Fruit fly (Drosophila melanogaster) whole organism, wandering third instar larva: Measurements from ENCODE around the gene CaBP1.
A peak's percentile ranks its signal among the peaks of the same experiment; 100 is the strongest.

Experiments
- CG32264 ChIP-seq: fragments of 200-800 bp; sonication (Bioruptor generic); optimal IDR thresholded peaks from 2 replicates; lab custom pipeline; 2016; ENCODE audit warnings: missing biosample characterization, missing genetic modification characterization
- CrebA ChIP-seq: fragments of 200-800 bp; sonication (Bioruptor generic); optimal IDR thresholded peaks from 2 replicates; lab custom pipeline; 2016; ENCODE audit warnings: missing biosample characterization, mild to moderate bottlenecking, missing genetic modification characterization, borderline replicate concordance
- HLH106 ChIP-seq: fragments of 200-800 bp; optimal IDR thresholded peaks from 3 replicates; lab custom pipeline; 2019; ENCODE audit warnings: missing biosample characterization, mild to moderate bottlenecking, missing genetic modification characterization, moderate library complexity
- Hr78 ChIP-seq: fragments of >200 bp; optimal IDR thresholded peaks from 2 replicates; lab custom pipeline; 2017; ENCODE audit warnings: missing biosample characterization, missing genetic modification characterization
- Hr83 ChIP-seq: fragments of 200-300 bp; sonication (Bioruptor generic); optimal IDR thresholded peaks from 2 replicates; lab custom pipeline; 2016; ENCODE audit warnings: missing biosample characterization, mild to moderate bottlenecking, missing genetic modification characterization, moderate library complexity; ENCODE audit not compliant: poor library complexity, severe bottlenecking
- Jra ChIP-seq: sonication (Bioruptor generic); optimal IDR thresholded peaks from 2 replicates; lab custom pipeline; 2016; ENCODE audit warnings: missing biosample characterization, missing genetic modification characterization
- OdsH ChIP-seq: fragments of 200-800 bp; sonication (Bioruptor generic); optimal IDR thresholded peaks from 2 replicates; lab custom pipeline; 2016; ENCODE audit warnings: missing biosample characterization, mild to moderate bottlenecking, missing genetic modification characterization
- br ChIP-seq: fragments of 200-800 bp; sonication (Bioruptor generic); optimal IDR thresholded peaks from 2 replicates; lab custom pipeline; 2016; ENCODE audit warnings: missing biosample characterization, missing genetic modification characterization
- dmrt93B ChIP-seq: fragments of 200-800 bp; sonication (Bioruptor generic); optimal IDR thresholded peaks from 2 replicates; lab custom pipeline; 2018; ENCODE audit warnings: missing biosample characterization, mild to moderate bottlenecking, missing genetic modification characterization
- foxo ChIP-seq, 2 experiments: fragments of 200-800 bp; sonication (Bioruptor generic); optimal IDR thresholded peaks; 2 replicates in 1 of 2; 3 replicates in 1 of 2; lab custom pipeline; 2016 to 2017; ENCODE audit warnings: missing biosample characterization in 2 of 2, missing genetic modification characterization in 2 of 2
- fru ChIP-seq: fragments of 200-800 bp; sonication (Bioruptor generic); optimal IDR thresholded peaks from 3 replicates; lab custom pipeline; 2016; ENCODE audit warnings: missing biosample characterization, mild to moderate bottlenecking, missing genetic modification characterization
- pan ChIP-seq: fragments of >200 bp; optimal IDR thresholded peaks from 2 replicates; lab custom pipeline; 2017
- psq ChIP-seq: fragments of 200-800 bp; sonication (Bioruptor generic); optimal IDR thresholded peaks from 3 replicates; lab custom pipeline; 2017; ENCODE audit warnings: missing biosample characterization, mild to moderate bottlenecking, missing genetic modification characterization, moderate library complexity

DNA sequence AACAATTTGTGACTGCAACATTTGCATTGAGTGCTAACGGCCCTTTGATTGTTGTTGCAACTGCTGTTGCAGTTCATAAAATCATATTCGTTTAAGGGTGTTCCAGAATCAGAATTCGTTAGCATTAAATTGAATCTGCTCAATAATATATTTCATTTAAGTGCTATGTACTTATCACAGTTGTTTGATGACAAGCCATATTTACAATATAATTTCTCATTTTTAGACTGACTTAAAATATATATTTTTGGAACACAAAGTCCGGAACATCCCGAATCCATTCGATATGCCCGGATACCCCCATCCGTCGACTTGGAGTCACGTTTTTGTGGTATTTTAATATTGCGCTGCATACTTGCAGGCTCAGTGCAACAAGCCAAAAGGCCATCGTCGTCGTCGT is 34.3 kb upstream of the CaBP1 start:
- TF ChIP-seq CG32264 (GFP tag; lab: Kevin White, UChicago) (no peak), dmrt93B (GFP tag; lab: Kevin White, UChicago) (no peak), CrebA (no peak), Hr78 (no peak), Jra (GFP tag; lab: Kevin White, UChicago) (no peak), psq (no peak), fru (GFP tag; lab: Kevin White, UChicago) (peak; percentile 26), OdsH (GFP tag; lab: Kevin White, UChicago) (no peak), Hr83 (GFP tag; lab: Kevin White, UChicago) (no peak), foxo (GFP tag; optimal IDR thresholded peaks at IDR 0.05; lab: Kevin White, UChicago) (peak in 1 of 2 experiments; percentile 12), br (GFP tag; lab: Kevin White, UChicago) (no peak), HLH106 (tag; lab: Kevin White, UChicago) (peak; percentile 27), pan (lab: Kevin White, UChicago) (no peak)
